Fruit fly (Drosophila melanogaster) whole organism, embryonic: ENCODE results near the gene CG7058.

Experiments
- Asciz ChIP-seq: fragments of 200-800 bp; sonication (Bioruptor generic); optimal IDR thresholded peaks from 2 replicates; lab custom pipeline; 2017; ENCODE audit warnings: missing biosample characterization, mild to moderate bottlenecking, missing genetic modification characterization, missing genetic modification reagents
- CG11247 ChIP-seq: fragments of 200-800 bp; sonication (Bioruptor generic); IDR thresholded peaks from 2 replicates; pipeline ENCODE4 v1.3.6; 2022; ENCODE audit warnings: missing biosample characterization, missing genetic modification characterization
- CG11504 ChIP-seq: fragments of 200-800 bp; sonication (Bioruptor generic); optimal IDR thresholded peaks from 3 replicates; lab custom pipeline; 2019; ENCODE audit warnings: missing biosample characterization, mild to moderate bottlenecking, missing genetic modification characterization, moderate library complexity
- CG12071 ChIP-seq: fragments of 200-800 bp; sonication (Bioruptor generic); optimal IDR thresholded peaks from 3 replicates; lab custom pipeline; 2018; ENCODE audit warnings: missing biosample characterization, mild to moderate bottlenecking, missing genetic modification characterization
- CG12299 ChIP-seq: fragments of 200-800 bp; sonication (Bioruptor generic); optimal IDR thresholded peaks from 2 replicates; lab custom pipeline; 2018; ENCODE audit warnings: missing biosample characterization, mild to moderate bottlenecking, missing genetic modification characterization
- CG14050 ChIP-seq: fragments of 200-800 bp; sonication (Bioruptor generic); IDR thresholded peaks from 3 replicates; pipeline ENCODE4 v1.3.6; 2022; ENCODE audit warnings: missing biosample characterization, missing genetic modification characterization
- CG17361 ChIP-seq: fragments of 200-800 bp; sonication (Bioruptor generic); IDR thresholded peaks from 3 replicates; pipeline ENCODE4 v1.3.6; 2022; ENCODE audit warnings: missing biosample characterization, missing genetic modification characterization
- CG17612 ChIP-seq: fragments of 200-800 bp; sonication (Bioruptor generic); IDR thresholded peaks from 2 replicates; pipeline ENCODE4 v1.3.6; 2022; ENCODE audit warnings: missing biosample characterization, missing genetic modification characterization
- CG17829 ChIP-seq: fragments of 200-800 bp; optimal IDR thresholded peaks from 2 replicates; lab custom pipeline; 2019; ENCODE audit warnings: missing biosample characterization, mild to moderate bottlenecking, missing genetic modification characterization, moderate library complexity
- CG2712 ChIP-seq: fragments of 200-800 bp; optimal IDR thresholded peaks from 3 replicates; lab custom pipeline; 2019; ENCODE audit warnings: missing biosample characterization, mild to moderate bottlenecking, missing genetic modification characterization, moderate library complexity
- CG32532 ChIP-seq: fragments of 200-800 bp; sonication (Bioruptor generic); IDR thresholded peaks from 2 replicates; pipeline ENCODE4 v1.3.6; 2022; ENCODE audit warnings: missing biosample characterization, missing genetic modification characterization
- CG6683 ChIP-seq: fragments of 200-800 bp; sonication (Bioruptor generic); optimal IDR thresholded peaks from 2 replicates; lab custom pipeline; 2017; ENCODE audit warnings: missing biosample characterization, mild to moderate bottlenecking, missing genetic modification characterization, missing genetic modification reagents
- CG6813 ChIP-seq: fragments of 200-800 bp; sonication (Bioruptor generic); optimal IDR thresholded peaks from 2 replicates; lab custom pipeline; 2017; ENCODE audit warnings: missing biosample characterization, missing genetic modification characterization, mild to moderate bottlenecking, moderate library complexity, missing genetic modification reagents
- CG7556 ChIP-seq: fragments of 200-800 bp; sonication (Bioruptor generic); optimal IDR thresholded peaks from 2 replicates; lab custom pipeline; 2017; ENCODE audit warnings: missing biosample characterization, mild to moderate bottlenecking, missing genetic modification characterization
- CG8478 ChIP-seq: fragments of >200 bp; optimal IDR thresholded peaks from 2 replicates; lab custom pipeline; 2018
- D19B ChIP-seq: fragments of 200-800 bp; sonication (Bioruptor generic); optimal IDR thresholded peaks from 2 replicates; lab custom pipeline; 2017; ENCODE audit warnings: missing biosample characterization, mild to moderate bottlenecking, missing genetic modification characterization
- Dbx ChIP-seq: fragments of 200-800 bp; sonication (Bioruptor generic); IDR thresholded peaks from 3 replicates; pipeline ENCODE4 v1.3.6; 2022; ENCODE audit warnings: missing biosample characterization, missing genetic modification characterization
- Doc2 ChIP-seq: fragments of 200-800 bp; sonication (Bioruptor generic); IDR thresholded peaks from 2 replicates; pipeline ENCODE4 v1.3.6; 2022; ENCODE audit warnings: missing biosample characterization, missing genetic modification characterization
- Drgx ChIP-seq: fragments of 200-800 bp; sonication (Bioruptor generic); IDR thresholded peaks from 2 replicates; pipeline ENCODE4 v1.3.6; 2022; ENCODE audit warnings: missing biosample characterization, missing genetic modification characterization
- Fer3 ChIP-seq: fragments of 200-800 bp; sonication (Bioruptor generic); optimal IDR thresholded peaks from 2 replicates; lab custom pipeline; 2018; ENCODE audit warnings: missing biosample characterization, mild to moderate bottlenecking, missing genetic modification characterization, moderate library complexity
- Gug ChIP-seq: fragments of 200-800 bp; sonication (Bioruptor generic); IDR thresholded peaks from 4 replicates; pipeline ENCODE4 v1.3.6; 2022; ENCODE audit warnings: missing biosample characterization, missing genetic modification characterization
- HHEX ChIP-seq: fragments of 200-800 bp; sonication (Bioruptor generic); optimal IDR thresholded peaks from 3 replicates; lab custom pipeline; 2017; ENCODE audit warnings: missing biosample characterization, mild to moderate bottlenecking, missing genetic modification characterization, missing genetic modification reagents
- HLH3B ChIP-seq: fragments of 200-800 bp; sonication (Bioruptor generic); IDR thresholded peaks from 2 replicates; pipeline ENCODE4 v1.3.6; 2022; ENCODE audit warnings: missing biosample characterization, missing genetic modification characterization
- Hr51 ChIP-seq, 2 experiments: fragments of 200-800 bp; sonication (Bioruptor generic); optimal IDR thresholded peaks; 2 replicates in 1 of 2; 3 replicates in 1 of 2; lab custom pipeline; 2016 to 2018; ENCODE audit warnings: missing biosample characterization in 2 of 2, missing genetic modification characterization in 2 of 2, mild to moderate bottlenecking in 1 of 2, moderate library complexity in 1 of 2
- Lhr ChIP-seq: fragments of 200-800 bp; sonication (Bioruptor generic); optimal IDR thresholded peaks from 3 replicates; lab custom pipeline; 2017; ENCODE audit warnings: mild to moderate bottlenecking, missing biosample characterization, missing genetic modification reagents, missing genetic modification characterization
- Lim3 ChIP-seq: fragments of 200-800 bp; sonication (Bioruptor generic); IDR thresholded peaks from 2 replicates; pipeline ENCODE4 v1.3.6; 2022; ENCODE audit warnings: missing biosample characterization, missing genetic modification characterization
- Max ChIP-seq: fragments of 200-800 bp; sonication (Bioruptor generic); optimal IDR thresholded peaks from 2 replicates; lab custom pipeline; 2016; ENCODE audit warnings: missing biosample characterization, mild to moderate bottlenecking, missing genetic modification characterization
- Med ChIP-seq: fragments of 200-800 bp; sonication (Bioruptor generic); peaks from one replicate; lab custom pipeline; 2016; ENCODE audit warnings: missing biosample characterization, missing genetic modification characterization, mild to moderate bottlenecking, inconsistent platforms, moderate library complexity
- NFAT ChIP-seq: fragments of 200-800 bp; sonication (Bioruptor generic); IDR thresholded peaks from 2 replicates; pipeline ENCODE4 v1.3.6; 2022; ENCODE audit warnings: missing biosample characterization, missing genetic modification characterization
- Nf-YB ChIP-seq: fragments of 200-800 bp; sonication (Bioruptor generic); optimal IDR thresholded peaks from 3 replicates; lab custom pipeline; 2019; ENCODE audit warnings: missing biosample characterization, mild to moderate bottlenecking, missing genetic modification characterization, moderate library complexity
- Opbp ChIP-seq: fragments of 200-800 bp; sonication (Bioruptor generic); IDR thresholded peaks from 3 replicates; pipeline ENCODE4 v1.3.6; 2022; ENCODE audit warnings: missing biosample characterization, missing genetic modification characterization; ENCODE audit not compliant: partially characterized antibody
- Sox100B ChIP-seq: fragments of 200-800 bp; sonication (Bioruptor generic); optimal IDR thresholded peaks from 3 replicates; lab custom pipeline; 2018; ENCODE audit warnings: missing biosample characterization, mild to moderate bottlenecking, missing genetic modification characterization
- Sry-β ChIP-seq: fragments of 200-800 bp; sonication (Bioruptor generic); optimal IDR thresholded peaks from 2 replicates; lab custom pipeline; 2018; ENCODE audit warnings: missing biosample characterization, mild to moderate bottlenecking, missing genetic modification characterization, moderate library complexity
- al ChIP-seq: fragments of 200-800 bp; sonication (Bioruptor generic); IDR thresholded peaks from 2 replicates; pipeline ENCODE4 v1.3.6; 2022; ENCODE audit warnings: missing biosample characterization, missing genetic modification characterization
- bcd ChIP-seq: fragments of 200-800 bp; sonication (Bioruptor generic); optimal IDR thresholded peaks from 2 replicates; lab custom pipeline; 2017; ENCODE audit warnings: missing biosample characterization, mild to moderate bottlenecking, missing genetic modification characterization
- caup ChIP-seq: fragments of 200-800 bp; sonication (Bioruptor generic); optimal IDR thresholded peaks from 3 replicates; lab custom pipeline; 2017; ENCODE audit warnings: missing biosample characterization, mild to moderate bottlenecking, missing genetic modification characterization, moderate library complexity; ENCODE audit not compliant: severe bottlenecking
- chm ChIP-seq: fragments of 200-800 bp; sonication (Bioruptor generic); IDR thresholded peaks from 2 replicates; pipeline ENCODE4 v1.3.6; 2022; ENCODE audit warnings: missing biosample characterization, missing genetic modification characterization
- dm ChIP-seq: fragments of 200-800 bp; sonication (Bioruptor generic); optimal IDR thresholded peaks from 3 replicates; lab custom pipeline; 2016; ENCODE audit warnings: missing biosample characterization, missing genetic modification characterization
- gem ChIP-seq: fragments of 200-800 bp; sonication (Bioruptor generic); optimal IDR thresholded peaks from 2 replicates; lab custom pipeline; 2019; ENCODE audit warnings: missing biosample characterization, mild to moderate bottlenecking, missing genetic modification characterization, moderate library complexity
- ind ChIP-seq: fragments of 200-800 bp; sonication (Bioruptor generic); optimal IDR thresholded peaks from 3 replicates; lab custom pipeline; 2016; ENCODE audit warnings: missing biosample characterization, missing genetic modification characterization
- mld ChIP-seq: fragments of 200-800 bp; sonication (Bioruptor generic); IDR thresholded peaks from 3 replicates; pipeline ENCODE4 v1.3.6; 2022; ENCODE audit warnings: missing biosample characterization, missing genetic modification characterization; ENCODE audit not compliant: partially characterized antibody
- nau ChIP-seq: fragments of 200-800 bp; sonication (Bioruptor generic); optimal IDR thresholded peaks from 3 replicates; lab custom pipeline; 2017; ENCODE audit warnings: missing biosample characterization, mild to moderate bottlenecking, missing genetic modification characterization, missing genetic modification reagents
- nerfin-1 ChIP-seq: fragments of 200-800 bp; sonication (Bioruptor generic); optimal IDR thresholded peaks from 3 replicates; lab custom pipeline; 2019; ENCODE audit warnings: missing biosample characterization, mild to moderate bottlenecking, missing genetic modification characterization, moderate library complexity
- pan ChIP-seq, 4 experiments: fragments of >200 bp in 3 of 4; fragments of 200-800 bp in 1 of 4; sonication (Bioruptor generic) in 1 of 4; optimal IDR thresholded peaks in 3 of 4; IDR thresholded peaks in 1 of 4; 2 replicates each; pipeline versions ENCODE4 v1.3.6 to Lab custom; 2017 to 2022; ENCODE audit warnings: missing biosample characterization in 2 of 4, missing genetic modification characterization in 2 of 4, mixed read lengths in 1 of 4
- phol ChIP-seq: fragments of 200-800 bp; sonication (Bioruptor generic); optimal IDR thresholded peaks from 3 replicates; lab custom pipeline; 2018; ENCODE audit warnings: missing biosample characterization, mild to moderate bottlenecking, missing genetic modification characterization, moderate library complexity
- sisA ChIP-seq: fragments of 200-800 bp; sonication (Bioruptor generic); IDR thresholded peaks from 2 replicates; pipeline ENCODE4 v1.3.6; 2022; ENCODE audit warnings: missing biosample characterization, missing genetic modification characterization
- tgo ChIP-seq: fragments of 200-800 bp; sonication (Bioruptor generic); IDR thresholded peaks from 3 replicates; pipeline ENCODE4 v1.3.6; 2022; ENCODE audit warnings: missing biosample characterization, missing genetic modification characterization
- tin ChIP-seq: fragments of 200-800 bp; sonication (Bioruptor generic); optimal IDR thresholded peaks from 3 replicates; lab custom pipeline; 2016; ENCODE audit warnings: missing biosample characterization, missing genetic modification characterization

The CG7058 gene

dm6 chrX:18832371-18832852 is 25.9 kb downstream of the CG7058 start, which contains the start of gene Pvf1 (continued):
- TF ChIP-seq Nf-YB (GFP tag; lab: Kevin White, UChicago) (peak; percentile 23), NFAT (GFP tag; lab: Robert Waterston, UW) (0 out of 2 replicates have a peak, but pooled peaks have one; percentile 7), CG17829 (tag; lab: Kevin White, UChicago) (no peak), Med (peak; percentile 87), CG32532 (peak; percentile 55; the same call in 1 of the 2 replicates), Dbx (peak; percentile 12; the same call in 1 of the 3 replicates), D19B (peak; percentile 92), Drgx (GFP tag; lab: Robert Waterston, UW) (0 out of 2 replicates have a peak, but pooled peaks have one; percentile 15)
- TF ChIP-seq, all 482 proteins: peak for 39

- TF ChIP-seq CG7556 (GFP tag; lab: Kevin White, UChicago) (no peak), CG11247 (GFP tag; lab: Robert Waterston, UW) (0 out of 2 replicates have a peak, but pooled peaks have one; percentile 13), Hr51 (GFP tag; optimal IDR thresholded peaks at IDR 0.05; lab: Kevin White, UChicago) (no peak), al (GFP tag; lab: Robert Waterston, UW) (no peak), Lhr (GFP tag; lab: Kevin White, UChicago) (no peak), Fer3 (tag; lab: Kevin White, UChicago) (peak; percentile 41), CG12071 (GFP tag; lab: Kevin White, UChicago) (peak; percentile 7), bcd (GFP tag; lab: Kevin White, UChicago) (peak; percentile 4), Opbp (no peak), pan (optimal IDR thresholded peaks at IDR 0.05; lab: Kevin White, UChicago) (no peak), pan (GFP tag; optimal IDR thresholded peaks at IDR 0.05 in 1 of 2, IDR thresholded peaks at IDR 0.05 in 1 of 2) (peak in 1 of 2 experiments; percentile 34), nau (no peak), gem (tag; lab: Kevin White, UChicago) (peak; percentile 6), Asciz (peak; percentile 14), CG11504 (tag; lab: Kevin White, UChicago) (peak; percentile 42), nerfin-1 (tag; lab: Kevin White, UChicago) (no peak), dm (GFP tag; lab: Kevin White, UChicago) (no peak), CG2712 (tag; lab: Kevin White, UChicago) (peak; percentile 5), phol (peak; percentile 17), tin (no peak), CG17361 (GFP tag; lab: Robert Waterston, UW) (no peak), CG17612 (GFP tag; lab: Robert Waterston, UW) (no peak), HHEX (GFP tag; lab: Kevin White, UChicago) (peak; percentile 41), Gug (GFP tag; lab: Robert Waterston, UW) (peak; percentile 23; the same call in 1 of the 4 replicates), Sry-β (GFP tag; lab: Kevin White, UChicago) (no peak), ind (peak; percentile 36), mld (GFP tag; lab: Robert Waterston, UW) (no peak), CG8478 (lab: Kevin White, UChicago) (no peak), tgo (GFP tag; lab: Robert Waterston, UW) (peak; percentile 21; the same call in 1 of the 3 replicates), CG6683 (GFP tag; lab: Kevin White, UChicago) (no peak), Lim3 (GFP tag; lab: Robert Waterston, UW) (no peak), CG14050 (GFP tag; lab: Robert Waterston, UW) (0 out of 3 replicates have a peak, but pooled peaks have one; percentile 22), Doc2 (no peak), caup (GFP tag; lab: Kevin White, UChicago) (peak; percentile 29), CG12299 (tag; lab: Kevin White, UChicago) (no peak), HLH3B (GFP tag; lab: Robert Waterston, UW) (peak; percentile 51), Sox100B (GFP tag; lab: Kevin White, UChicago) (no peak), Max (GFP tag; lab: Kevin White, UChicago) (peak; percentile 0), chm (no peak), sisA (GFP tag; lab: Robert Waterston, UW) (peak; percentile 32; the same call in 1 of the 2 replicates), CG6813 (no peak)
Measured at dm6 chrX:18834399-18834798, 27.9 kb downstream of the CG7058 start.
